Fruit fly (Drosophila melanogaster) Kc167 (cell line): ENCODE results near the gene stas.
A peak's percentile ranks its signal among the peaks of the same experiment; 100 is the strongest.

Experiments
- Myc ChIP-seq: fragments of >200 bp; optimal IDR thresholded peaks from 2 replicates; lab custom pipeline; 2017; ENCODE audit warnings: missing external identifiers
- Sin3A ChIP-seq: fragments of >200 bp; optimal IDR thresholded peaks from 2 replicates; lab custom pipeline; 2018; ENCODE audit warnings: missing external identifiers
- h ChIP-seq: fragments of >200 bp; optimal IDR thresholded peaks from 3 replicates; lab custom pipeline; 2018; ENCODE audit warnings: missing external identifiers
- insv ChIP-seq: fragments of >200 bp; optimal IDR thresholded peaks from 3 replicates; lab custom pipeline; 2018; ENCODE audit warnings: missing external identifiers
- psq ChIP-seq: fragments of >200 bp; optimal IDR thresholded peaks from 2 replicates; lab custom pipeline; 2017; ENCODE audit warnings: missing external identifiers
- ttk ChIP-seq: sonication (Bioruptor generic); optimal IDR thresholded peaks from 2 replicates; lab custom pipeline; 2017; ENCODE audit warnings: missing external identifiers

Gene stas

DNA sequence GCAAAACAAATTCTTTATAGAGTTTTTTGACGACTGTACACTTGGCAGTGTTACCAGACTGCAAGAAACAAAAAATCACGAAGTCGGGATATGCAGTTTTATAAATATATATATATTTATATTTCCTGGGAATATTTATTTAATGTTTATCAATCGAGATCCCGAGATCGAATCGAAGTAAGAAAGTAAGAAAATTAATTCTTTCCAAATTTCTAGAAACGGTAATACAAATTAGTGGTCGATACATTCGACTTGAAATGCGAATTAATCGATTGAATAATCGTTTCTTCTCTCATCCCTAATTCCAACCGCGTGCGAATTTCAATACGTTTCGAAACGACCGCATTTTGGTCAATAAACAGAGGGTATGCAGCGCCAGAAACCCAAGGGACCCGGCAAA, 8.3 kb upstream of the stas start, which contains the start of the genes CG8289 and CG5800:
Gene CG8289, minus strand, starts transcription at position 44 of the 400 bp plus-strand sequence.
Gene CG5800, plus strand, starts transcription at position 281 of the 400 bp plus-strand sequence.
- TF ChIP-seq Sin3A (no peak), Myc (lab: Kevin White, UChicago) (no peak), insv (lab: Kevin White, UChicago) (no peak), ttk (lab: Kevin White, UChicago) (no peak), psq (no peak), h (lab: Kevin White, UChicago) (no peak)

DNA sequence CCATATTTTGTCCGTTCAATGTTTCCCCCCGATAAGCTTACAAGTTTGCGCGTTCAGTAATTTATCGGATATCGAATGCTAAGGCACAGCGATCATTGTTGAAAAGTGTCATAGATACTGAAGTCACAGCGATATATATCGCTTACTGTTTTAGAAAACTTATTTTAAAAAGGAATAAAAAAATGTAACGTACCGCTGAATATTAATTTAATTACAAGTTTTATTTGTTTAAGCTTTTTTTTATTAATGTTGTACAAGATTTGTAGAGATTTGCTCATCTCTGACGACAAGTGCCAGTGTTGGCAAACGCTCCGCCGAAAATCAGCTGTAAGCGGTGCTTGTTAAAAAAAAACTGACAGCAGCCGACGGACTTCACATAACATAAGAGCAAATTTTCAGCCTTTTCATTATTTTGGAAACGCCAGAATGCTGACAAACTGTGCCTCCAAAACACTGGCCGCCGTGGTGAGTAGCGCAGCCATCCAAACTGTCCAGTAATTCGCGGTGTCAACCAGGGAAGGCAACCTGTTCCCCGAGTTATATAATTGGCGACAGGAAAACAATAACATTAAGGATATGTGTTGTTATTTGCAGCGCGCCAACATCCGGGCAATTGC, 4.4 kb upstream of the stas start, which contains the start of the genes corolla and ND-24:
Gene corolla, minus strand, starts transcription at position 52 of the 617 bp plus-strand sequence.
Gene ND-24, plus strand, starts transcription at position 94 of the 617 bp plus-strand sequence.
- TF ChIP-seq psq: peak; percentile 37
- TF ChIP-seq ttk (lab: Kevin White, UChicago): no peak
- no peak for TF ChIP-seq Sin3A
- TF ChIP-seq insv (lab: Kevin White, UChicago): no peak

DNA sequence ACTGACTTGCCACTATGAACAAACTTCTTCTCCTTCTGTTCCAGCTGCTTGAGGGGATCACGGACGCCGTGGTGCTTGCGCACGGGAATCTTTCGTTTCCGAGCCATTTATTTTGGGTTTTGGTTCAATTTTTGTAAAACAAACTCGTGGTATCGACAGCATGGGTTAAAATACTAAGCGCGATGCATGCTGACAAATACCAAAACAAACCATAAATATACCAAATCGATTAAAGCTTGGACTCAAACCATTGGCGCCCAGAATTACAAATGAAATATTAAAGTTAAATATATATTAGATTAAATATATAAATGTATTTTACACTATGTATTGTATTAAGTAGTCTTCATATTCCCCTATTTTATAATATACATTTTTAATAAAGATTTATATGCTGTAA, 1.6 kb upstream of the stas start, which contains the start of gene CG8326:
Gene CG8326, minus strand, starts transcription at position 176 of the 400 bp plus-strand sequence.
- TF ChIP-seq Sin3A (no peak), h (lab: Kevin White, UChicago) (no peak), psq (no peak), ttk (lab: Kevin White, UChicago) (no peak), insv (lab: Kevin White, UChicago) (no peak), Myc (lab: Kevin White, UChicago) (no peak)

DNA sequence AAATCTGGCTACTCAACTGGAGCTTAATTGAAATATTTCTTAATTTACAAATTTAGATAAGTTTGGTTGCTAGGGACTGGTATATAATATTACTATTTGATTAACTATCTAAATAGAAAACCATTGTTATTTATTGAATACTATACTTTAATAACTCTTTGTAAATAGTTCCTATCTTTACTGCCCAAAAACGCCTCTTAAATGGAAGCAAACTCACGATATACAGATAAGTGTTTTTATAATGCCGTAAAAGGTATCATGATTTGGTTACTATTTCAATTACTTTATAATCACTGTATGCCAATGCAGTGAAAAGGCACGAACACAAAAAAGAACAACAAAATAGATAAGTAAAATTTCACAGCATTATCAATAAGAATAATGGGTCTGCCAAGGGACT, 1.9 kb downstream of the stas start:
- TF ChIP-seq Myc (lab: Kevin White, UChicago): no peak
- TF ChIP-seq psq: no peak
- TF ChIP-seq insv (lab: Kevin White, UChicago): no peak

DNA sequence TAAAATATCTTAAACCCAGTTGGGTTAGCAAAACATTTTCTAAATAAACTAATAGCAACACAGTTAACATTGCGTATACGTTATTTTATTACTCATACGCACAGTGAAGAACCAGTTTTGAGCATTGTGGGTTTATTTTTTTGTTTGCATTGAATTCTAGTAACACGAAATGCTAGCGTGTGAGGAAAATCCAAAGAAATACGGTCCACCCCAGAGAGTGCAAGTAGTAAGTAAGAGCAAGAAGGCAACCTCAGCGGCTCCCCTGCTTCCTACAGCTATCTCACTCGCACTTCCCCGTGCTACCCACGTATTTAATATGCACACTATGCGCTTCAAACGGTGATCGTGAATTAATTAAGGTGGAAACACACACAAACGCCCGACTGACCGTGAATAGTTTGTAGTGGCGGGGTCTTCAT, 2.7 kb downstream of the stas start:
- no peak for TF ChIP-seq psq
- no peak for TF ChIP-seq Sin3A
- no peak for TF ChIP-seq h (lab: Kevin White, UChicago)
- no peak for TF ChIP-seq ttk (lab: Kevin White, UChicago)
- no peak for TF ChIP-seq Myc (lab: Kevin White, UChicago)
- no peak for TF ChIP-seq insv (lab: Kevin White, UChicago)

DNA sequence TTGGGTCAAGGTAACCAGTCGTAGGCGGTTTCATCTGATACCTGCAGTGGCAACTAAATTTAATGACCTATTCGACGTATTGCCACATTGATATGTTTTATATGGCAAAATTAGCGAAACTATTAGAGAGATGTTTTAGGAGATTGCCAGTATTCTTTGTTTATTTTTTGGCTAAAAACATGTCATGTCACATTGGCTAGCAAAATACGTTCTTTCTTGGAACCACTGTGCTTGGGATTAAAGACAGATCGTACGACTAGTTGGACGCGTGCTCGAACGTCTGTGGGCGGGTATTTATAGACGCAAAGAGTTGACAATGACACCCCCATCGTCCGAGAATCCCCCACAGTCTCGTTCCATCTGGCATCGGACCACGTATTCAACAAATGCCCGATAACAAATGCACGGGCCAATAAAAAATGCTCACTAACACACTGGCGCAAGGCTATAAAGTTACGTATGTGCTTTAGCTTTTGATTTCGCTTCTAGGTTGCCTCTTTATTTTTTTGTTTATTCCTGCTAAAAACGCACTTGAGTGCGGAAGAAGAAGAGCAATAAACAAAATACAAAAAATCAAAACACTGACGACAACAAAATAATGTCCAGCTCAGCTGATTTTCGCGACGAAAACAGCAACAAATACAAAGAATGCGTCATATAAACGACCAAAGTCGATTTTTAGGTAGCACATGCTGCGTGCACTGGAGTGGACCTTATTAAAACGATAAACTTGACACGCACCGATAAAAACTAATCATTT, 3.3 kb downstream of the stas start:
- TF ChIP-seq psq: no peak
- no peak for TF ChIP-seq insv (lab: Kevin White, UChicago)
- TF ChIP-seq Myc (lab: Kevin White, UChicago): no peak
- no peak for TF ChIP-seq ttk (lab: Kevin White, UChicago)
- TF ChIP-seq Sin3A: no peak
- no peak for TF ChIP-seq h (lab: Kevin White, UChicago)

DNA sequence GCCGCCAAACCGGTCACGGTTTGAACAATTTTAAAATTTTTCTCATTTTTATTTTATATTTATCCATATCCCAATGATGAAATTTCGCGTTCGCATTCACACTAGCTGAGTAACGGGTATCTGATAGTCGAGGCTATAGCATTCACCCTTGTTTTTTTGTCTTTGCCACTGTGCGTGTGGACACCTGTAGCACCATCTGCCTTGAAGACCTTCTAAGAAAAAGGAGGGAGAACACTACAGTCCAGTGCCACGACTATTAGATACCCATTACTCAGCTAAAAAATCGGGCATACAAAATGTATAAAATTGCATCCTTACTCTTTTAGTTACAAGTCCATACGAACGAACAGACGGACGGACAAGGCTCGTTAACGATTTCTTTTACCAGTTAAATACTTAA, 5.5 kb downstream of the stas start:
- TF ChIP-seq ttk (lab: Kevin White, UChicago) (no peak), psq (no peak), Myc (lab: Kevin White, UChicago) (no peak), insv (lab: Kevin White, UChicago) (no peak), h (lab: Kevin White, UChicago) (no peak), Sin3A (no peak)

DNA sequence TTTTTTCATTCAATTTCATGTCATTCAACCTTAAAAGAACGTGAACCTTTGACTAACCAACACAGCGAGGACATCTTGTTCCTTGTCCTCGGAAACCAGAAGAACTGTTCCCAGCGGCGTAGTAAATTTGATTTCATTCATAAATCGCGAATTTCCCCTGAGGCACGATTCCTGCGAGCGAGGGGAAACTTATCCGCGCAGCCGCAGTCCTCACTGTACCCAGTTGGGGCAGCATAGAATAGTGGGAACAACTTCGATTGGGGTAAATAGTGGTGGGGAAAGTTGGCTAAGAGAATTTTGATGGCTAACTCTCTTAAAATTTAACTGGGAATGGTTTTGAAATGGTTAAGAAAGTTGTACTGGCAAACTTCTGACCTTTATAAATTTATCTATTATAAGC, 16.2 kb downstream of the stas start:
- no peak for TF ChIP-seq psq
- no peak for TF ChIP-seq Sin3A
- TF ChIP-seq h (lab: Kevin White, UChicago): no peak
- TF ChIP-seq Myc (lab: Kevin White, UChicago): no peak
- no peak for TF ChIP-seq insv (lab: Kevin White, UChicago)
- TF ChIP-seq ttk (lab: Kevin White, UChicago): no peak

DNA sequence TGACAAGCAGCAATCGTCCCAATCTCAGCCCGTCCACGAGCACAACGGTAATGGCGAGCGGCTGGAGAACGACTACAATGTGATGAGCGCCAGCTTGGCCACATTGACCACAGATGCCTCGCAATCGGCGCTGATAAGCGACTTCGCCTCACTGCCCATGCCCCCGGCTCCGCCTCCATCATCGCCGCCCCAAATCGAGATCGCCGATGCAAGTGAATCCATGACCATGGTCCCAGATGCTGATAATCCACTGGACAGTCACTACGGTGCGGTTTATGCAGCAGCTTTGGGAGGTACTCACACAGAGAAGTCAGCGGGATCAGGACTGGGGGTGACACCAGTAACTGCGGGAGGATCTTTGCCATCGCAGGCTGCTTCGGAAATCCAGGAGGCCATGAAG, 25.2 kb downstream of the stas start:
- TF ChIP-seq Myc (lab: Kevin White, UChicago) (no peak), h (lab: Kevin White, UChicago) (no peak), ttk (lab: Kevin White, UChicago) (no peak), insv (lab: Kevin White, UChicago) (no peak), psq (no peak), Sin3A (no peak)

DNA sequence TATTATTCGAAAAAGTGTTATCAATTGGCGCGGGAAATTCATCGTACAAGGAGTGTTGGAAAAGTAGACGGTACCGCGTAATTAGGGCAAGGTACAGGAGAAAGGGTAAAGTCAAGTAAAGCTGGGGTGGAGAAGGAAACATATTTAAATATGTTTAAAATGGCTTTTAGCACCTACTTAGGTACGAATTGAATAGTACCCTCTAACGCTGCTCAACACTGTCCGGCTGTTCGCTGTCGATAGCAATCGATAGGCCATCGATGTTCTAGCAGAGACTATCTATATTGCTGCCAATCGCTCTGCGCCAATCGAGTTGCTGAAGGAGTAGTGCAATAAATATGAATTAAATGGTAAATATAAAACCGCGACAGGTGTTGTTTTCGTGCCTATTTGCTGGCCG, 28.4 kb downstream of the stas start, which contains the start of gene X11L:
Gene X11L, plus strand, starts transcription at position 279 of the 400 bp plus-strand sequence.
- TF ChIP-seq insv (lab: Kevin White, UChicago) (no peak), h (lab: Kevin White, UChicago) (no peak), Myc (lab: Kevin White, UChicago) (no peak), ttk (lab: Kevin White, UChicago) (no peak), psq (no peak), Sin3A (no peak)

DNA sequence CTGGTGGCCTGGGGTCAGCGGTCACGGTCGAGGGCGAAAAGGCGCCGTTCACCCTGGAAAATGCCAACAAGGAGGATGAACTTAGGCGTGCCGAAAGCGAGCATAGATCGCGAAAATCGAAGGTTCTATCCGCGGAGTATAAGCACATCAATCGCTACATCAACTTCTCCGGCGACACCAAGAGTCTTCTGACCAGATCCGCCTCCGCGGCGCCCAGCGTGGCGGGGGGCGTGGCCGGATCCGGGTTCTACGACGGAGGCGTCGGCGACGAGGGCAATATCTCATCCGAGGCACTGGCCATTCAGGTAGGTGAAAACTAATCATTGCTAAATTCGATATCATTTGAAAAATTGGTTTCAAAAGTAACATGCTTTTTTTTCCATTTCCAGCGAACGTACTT, 30.1 kb downstream of the stas start:
- no peak for TF ChIP-seq Sin3A
- no peak for TF ChIP-seq insv (lab: Kevin White, UChicago)
- TF ChIP-seq Myc (lab: Kevin White, UChicago): no peak
- TF ChIP-seq psq: no peak
- TF ChIP-seq h (lab: Kevin White, UChicago): no peak
- no peak for TF ChIP-seq ttk (lab: Kevin White, UChicago)

DNA sequence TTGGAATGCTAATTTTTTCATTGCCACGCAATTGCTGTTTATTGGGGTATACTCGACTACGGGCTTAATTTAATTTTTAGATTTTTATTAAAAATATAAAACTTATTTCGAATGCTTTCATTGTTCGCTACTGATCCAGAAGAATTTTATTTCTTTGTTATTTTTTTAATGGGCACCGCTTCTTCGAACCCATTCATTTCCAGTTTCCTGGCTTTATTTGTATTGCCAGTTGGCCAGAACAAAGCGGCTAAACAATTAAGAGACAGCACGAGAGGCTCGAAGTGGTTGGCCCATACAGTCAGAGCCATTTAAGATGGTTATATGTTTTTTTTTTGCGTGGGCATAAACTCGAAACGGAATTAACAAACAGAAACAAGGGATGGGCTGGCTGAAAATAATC, 31.9 kb downstream of the stas start:
- TF ChIP-seq Sin3A: no peak
- TF ChIP-seq Myc (lab: Kevin White, UChicago): no peak
- TF ChIP-seq insv (lab: Kevin White, UChicago): no peak
- no peak for TF ChIP-seq ttk (lab: Kevin White, UChicago)
- TF ChIP-seq h (lab: Kevin White, UChicago): no peak
- TF ChIP-seq psq: no peak
